Worm (Caenorhabditis elegans): Measurements from ENCODE around the gene ptp-8.

The ptp-8 gene

DNA sequence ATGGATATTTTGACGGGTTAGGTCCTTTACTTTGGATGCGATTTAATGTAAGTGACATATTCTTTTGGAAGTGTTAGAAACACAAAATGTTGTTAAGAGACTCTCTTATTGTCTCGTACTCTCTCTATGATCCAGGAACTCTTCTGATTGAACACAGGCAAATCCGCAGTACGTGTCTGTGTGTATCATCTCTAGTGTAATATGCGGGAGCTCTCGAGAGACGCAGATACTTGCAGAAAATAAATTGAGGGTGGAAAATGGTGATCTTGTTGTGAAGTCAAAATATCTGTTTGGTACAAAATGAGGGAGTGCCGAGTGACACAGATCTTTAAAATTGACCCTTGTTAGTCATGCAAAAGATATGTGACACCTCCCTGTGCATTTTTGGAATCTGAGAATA, 24.8 kb downstream of the ptp-8 start:
- no peak for TF ChIP-seq tbx-2 (tag; optimal IDR thresholded peaks at IDR 0.05)
- TF ChIP-seq jun-1 (tag; optimal IDR thresholded peaks at IDR 0.05) = no peak

DNA sequence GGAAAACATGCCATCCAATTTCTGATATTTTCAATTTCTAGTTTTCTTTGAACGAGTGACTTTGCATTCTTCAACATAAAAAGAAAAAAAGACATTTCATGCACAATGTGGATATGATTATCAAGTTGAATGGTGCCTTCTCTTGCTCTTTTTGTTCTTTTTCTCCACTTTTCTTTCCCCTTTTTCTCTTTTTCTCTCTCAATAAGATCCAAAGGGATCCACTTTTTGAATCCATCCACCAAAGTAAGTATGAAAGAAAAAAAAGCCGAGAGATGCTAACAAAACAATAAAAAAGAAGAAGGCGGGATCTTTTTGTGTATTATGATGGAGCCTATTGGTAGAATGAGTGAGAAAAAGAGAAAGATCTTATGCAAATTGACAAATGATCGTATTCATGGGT, 25.4 kb downstream of the ptp-8 start:
- TF ChIP-seq fkh-10 (GFP tag; optimal IDR thresholded peaks at IDR 0.05) (peak; percentile 82), unc-39 (tag; optimal IDR thresholded peaks at IDR 0.05) (no peak)

- TF ChIP-seq hmg-11 (tag; optimal IDR thresholded peaks at IDR 0.05) = no peak
- no peak for TF ChIP-seq nhr-43 (tag; optimal IDR thresholded peaks at IDR 0.05; ENCODE audit: poor library complexity, severe bottlenecking)
- TF ChIP-seq nhr-28 (tag; optimal IDR thresholded peaks at IDR 0.05) = no peak
- no peak for TF ChIP-seq nhr-25 (tag; optimal IDR thresholded peaks at IDR 0.05)
- no peak for TF ChIP-seq nhr-12 (tag; optimal IDR thresholded peaks at IDR 0.05)
- no peak for TF ChIP-seq nhr-67 (tag; optimal IDR thresholded peaks at IDR 0.05)
- TF ChIP-seq nhr-77 (tag; optimal IDR thresholded peaks at IDR 0.05) = no peak
- TF ChIP-seq nhr-11 (tag; optimal IDR thresholded peaks at IDR 0.05) = no peak
- no peak for TF ChIP-seq tbx-2 (tag; optimal IDR thresholded peaks at IDR 0.05)
- no peak for TF ChIP-seq ztf-4 (tag; optimal IDR thresholded peaks at IDR 0.05)
- no peak for TF ChIP-seq fos-1 (tag; optimal IDR thresholded peaks at IDR 0.05)
- no peak for TF ChIP-seq jun-1 (tag; optimal IDR thresholded peaks at IDR 0.05)
- no peak for TF ChIP-seq sea-2 (GFP tag; optimal IDR thresholded peaks at IDR 0.05)
- no peak for TF ChIP-seq ceh-28 (tag; optimal IDR thresholded peaks at IDR 0.05)
- no peak for TF ChIP-seq lin-39 (tag; optimal IDR thresholded peaks at IDR 0.05)
Measured at ce11 chrIV:7413573-7413972, 31.7 kb downstream of the ptp-8 start.

ce11 chrIV:7414163-7414562, 32.3 kb downstream of the ptp-8 start:
- no peak for TF ChIP-seq ztf-11 (tag; optimal IDR thresholded peaks at IDR 0.05)
- no peak for TF ChIP-seq nhr-76 (tag; optimal IDR thresholded peaks at IDR 0.05)
- TF ChIP-seq ZK546.5 (tag; optimal IDR thresholded peaks at IDR 0.05) = no peak
- no peak for TF ChIP-seq nhr-23 (tag; optimal IDR thresholded peaks at IDR 0.05)
- TF ChIP-seq fkh-10 (GFP tag; optimal IDR thresholded peaks at IDR 0.05) = peak; percentile 96
- TF ChIP-seq aly-2 (tag; optimal IDR thresholded peaks at IDR 0.05) = no peak

ce11 chrIV:7418818-7419217, 37.0 kb downstream of the ptp-8 start, which contains the start of gene B0496.6:
Gene B0496.6 (plus strand): TSS chrIV:7419118.
- TF ChIP-seq mdl-1 (tag; optimal IDR thresholded peaks at IDR 0.05) (no peak), zag-1 (tag; optimal IDR thresholded peaks at IDR 0.05) (no peak), pha-4 (tag; optimal IDR thresholded peaks at IDR 0.05) (no peak), ztf-11 (tag; optimal IDR thresholded peaks at IDR 0.05) (no peak), nhr-28 (tag; optimal IDR thresholded peaks at IDR 0.05) (no peak), ama-1 (optimal IDR thresholded peaks at IDR 0.05) (no peak)

ce11 chrIV:7420913-7421312, 39.1 kb downstream of the ptp-8 start, which contains the start of gene srtx-1:
Gene srtx-1 (plus strand): TSS chrIV:7421213.
- TF ChIP-seq elt-1 (tag; optimal IDR thresholded peaks at IDR 0.05) = no peak
- TF ChIP-seq eor-1 (tag; optimal IDR thresholded peaks at IDR 0.05) = no peak
- no peak for TF ChIP-seq mdl-1 (tag; optimal IDR thresholded peaks at IDR 0.05)
- TF ChIP-seq nhr-43 (tag; optimal IDR thresholded peaks at IDR 0.05; ENCODE audit: poor library complexity, severe bottlenecking) = no peak
- TF ChIP-seq fkh-2 (tag; optimal IDR thresholded peaks at IDR 0.05) = no peak
- TF ChIP-seq nhr-237 (tag; optimal IDR thresholded peaks at IDR 0.05) = no peak
- no peak for TF ChIP-seq snpc-4 (tag; optimal IDR thresholded peaks at IDR 0.05)
- no peak for TF ChIP-seq zag-1 (tag; optimal IDR thresholded peaks at IDR 0.05)

ce11 chrIV:7424198-7424597, 42.3 kb downstream of the ptp-8 start, which contains the start of gene unc-82:
Gene unc-82 (plus strand): TSS chrIV:7424498.
- TF ChIP-seq fkh-2 (tag; optimal IDR thresholded peaks at IDR 0.05) (no peak), egl-27 (tag; optimal IDR thresholded peaks at IDR 0.05) (no peak), hmg-11 (tag; optimal IDR thresholded peaks at IDR 0.05) (no peak), ceh-28 (tag; optimal IDR thresholded peaks at IDR 0.05) (no peak), ceh-82 (tag; optimal IDR thresholded peaks at IDR 0.05) (no peak), mdl-1 (tag; optimal IDR thresholded peaks at IDR 0.05) (no peak)
